Worm (Caenorhabditis elegans) whole organism, L2 larva: ENCODE data around the gene B0432.11.

Experiments used
- C34F6.9 ChIP-seq: fragments of 150-350 bp; optimal IDR thresholded peaks from 2 replicates; lab custom pipeline; 2014; ENCODE audit warnings: missing biosample characterization, missing genetic modification characterization
- F13H6.1 ChIP-seq: sonication (generic microtip); optimal IDR thresholded peaks from 2 replicates; lab custom pipeline; 2016; ENCODE audit warnings: missing genetic modification characterization, missing compliant biosample characterization
- ZK546.5 ChIP-seq: sonication (generic microtip); optimal IDR thresholded peaks from 2 replicates; lab custom pipeline; 2017; ENCODE audit warnings: missing biosample characterization, missing genetic modification characterization
- alr-1 ChIP-seq: fragments of 150-350 bp; optimal IDR thresholded peaks from 2 replicates; lab custom pipeline; 2014; ENCODE audit warnings: missing biosample characterization, missing genetic modification characterization
- aly-2 ChIP-seq: fragments of 150-350 bp; optimal IDR thresholded peaks from 2 replicates; lab custom pipeline; 2014; ENCODE audit warnings: missing biosample characterization, missing genetic modification characterization
- ama-1 ChIP-seq: fragments of 150-350 bp; optimal IDR thresholded peaks from 2 replicates; lab custom pipeline; 2018; ENCODE audit warnings: inconsistent platforms
- blmp-1 ChIP-seq: sonication (generic microtip); optimal IDR thresholded peaks from 2 replicates; lab custom pipeline; 2017; ENCODE audit warnings: missing genetic modification characterization, mild to moderate bottlenecking, missing compliant biosample characterization, antibody characterized with exemption, moderate library complexity; ENCODE audit not compliant: insufficient read depth
- ceh-82 ChIP-seq: fragments of 150-350 bp; optimal IDR thresholded peaks from 2 replicates; lab custom pipeline; 2014; ENCODE audit warnings: missing biosample characterization, missing genetic modification characterization
- crh-2 ChIP-seq: sonication (generic microtip); optimal IDR thresholded peaks from 2 replicates; lab custom pipeline; 2017; ENCODE audit warnings: missing biosample characterization, missing genetic modification characterization
- egl-27 ChIP-seq: sonication (generic microtip); optimal IDR thresholded peaks from 3 replicates; lab custom pipeline; 2017; ENCODE audit warnings: missing biosample characterization, missing genetic modification reagents, missing genetic modification characterization
- elt-1 ChIP-seq: fragments of 150-350 bp; optimal IDR thresholded peaks from 2 replicates; lab custom pipeline; 2014; ENCODE audit warnings: missing biosample characterization, missing genetic modification characterization
- elt-3 ChIP-seq: sonication (generic microtip); optimal IDR thresholded peaks from 2 replicates; lab custom pipeline; 2017; ENCODE audit warnings: missing biosample characterization, missing genetic modification characterization
- fos-1 ChIP-seq: fragments of 150-350 bp; optimal IDR thresholded peaks from 2 replicates; lab custom pipeline; 2014; ENCODE audit warnings: missing biosample characterization, missing genetic modification characterization
- gmeb-1 ChIP-seq: fragments of 150-350 bp; optimal IDR thresholded peaks from 2 replicates; lab custom pipeline; 2014; ENCODE audit warnings: missing biosample characterization, missing genetic modification characterization
- lsy-2 ChIP-seq, 2 experiments: fragments of 150-350 bp in 1 of 2; sonication (generic microtip) in 1 of 2; optimal IDR thresholded peaks; 2 replicates each; lab custom pipeline; 2014 to 2017; ENCODE audit warnings: missing biosample characterization in 2 of 2, missing genetic modification characterization in 2 of 2
- mab-5 ChIP-seq: fragments of 150-350 bp; optimal IDR thresholded peaks from 2 replicates; lab custom pipeline; 2014; ENCODE audit warnings: missing biosample characterization, missing genetic modification characterization
- mbf-1 ChIP-seq: sonication (generic microtip); optimal IDR thresholded peaks from 2 replicates; lab custom pipeline; 2017; ENCODE audit warnings: missing biosample characterization, missing genetic modification characterization
- mdl-1 ChIP-seq, 2 experiments: fragments of 150-350 bp in 1 of 2; sonication (generic microtip) in 1 of 2; optimal IDR thresholded peaks; 2 replicates each; lab custom pipeline; 2017; ENCODE audit warnings: missing biosample characterization in 2 of 2, missing genetic modification characterization in 2 of 2
- nhr-10 ChIP-seq: sonication (generic microtip); optimal IDR thresholded peaks from 2 replicates; lab custom pipeline; 2017; ENCODE audit warnings: missing biosample characterization, missing genetic modification characterization
- nhr-11 ChIP-seq: fragments of 150-350 bp; optimal IDR thresholded peaks from 2 replicates; lab custom pipeline; 2014; ENCODE audit warnings: missing biosample characterization, missing genetic modification characterization
- nhr-12 ChIP-seq: fragments of 150-350 bp; optimal IDR thresholded peaks from 2 replicates; lab custom pipeline; 2014; ENCODE audit warnings: missing biosample characterization, missing genetic modification characterization
- nhr-129 ChIP-seq: fragments of 150-350 bp; optimal IDR thresholded peaks from 2 replicates; lab custom pipeline; 2014; ENCODE audit warnings: missing biosample characterization, missing genetic modification characterization
- nhr-21 ChIP-seq: fragments of 150-350 bp; optimal IDR thresholded peaks from 2 replicates; lab custom pipeline; 2014; ENCODE audit warnings: missing biosample characterization, missing genetic modification characterization
- nhr-23 ChIP-seq: fragments of 150-350 bp; optimal IDR thresholded peaks from 2 replicates; lab custom pipeline; 2014; ENCODE audit warnings: missing biosample characterization, missing genetic modification reagents, missing genetic modification characterization
- nhr-237 ChIP-seq: fragments of 150-350 bp; optimal IDR thresholded peaks from 2 replicates; lab custom pipeline; 2014; ENCODE audit warnings: missing biosample characterization, missing genetic modification characterization
- nhr-25 ChIP-seq: fragments of 150-350 bp; sonication (generic microtip); optimal IDR thresholded peaks from 3 replicates; lab custom pipeline; 2014; ENCODE audit warnings: missing biosample characterization, missing genetic modification characterization
- nhr-6 ChIP-seq: fragments of 150-350 bp; optimal IDR thresholded peaks from 2 replicates; lab custom pipeline; 2014; ENCODE audit warnings: missing biosample characterization, missing genetic modification characterization
- nhr-77 ChIP-seq: fragments of 150-350 bp; optimal IDR thresholded peaks from 2 replicates; lab custom pipeline; 2014; ENCODE audit warnings: missing biosample characterization, missing genetic modification characterization
- peb-1 ChIP-seq: fragments of 150-350 bp; optimal IDR thresholded peaks from 2 replicates; lab custom pipeline; 2014; ENCODE audit warnings: missing biosample characterization, missing genetic modification characterization
- skn-1 ChIP-seq: sonication (generic microtip); optimal IDR thresholded peaks from 2 replicates; lab custom pipeline; 2017; ENCODE audit warnings: missing biosample characterization, missing genetic modification characterization
- sma-3 ChIP-seq: sonication (generic microtip); optimal IDR thresholded peaks from 2 replicates; lab custom pipeline; 2016; ENCODE audit warnings: missing genetic modification reagents, missing genetic modification characterization, missing compliant biosample characterization
- snpc-4 ChIP-seq: fragments of 150-350 bp; optimal IDR thresholded peaks from 2 replicates; lab custom pipeline; 2014; ENCODE audit warnings: missing biosample characterization, missing genetic modification characterization
- unc-39 ChIP-seq: fragments of 150-350 bp; optimal IDR thresholded peaks from 2 replicates; lab custom pipeline; 2014; ENCODE audit warnings: missing biosample characterization, missing genetic modification characterization
- unc-55 ChIP-seq: fragments of 150-350 bp; sonication (generic microtip); optimal IDR thresholded peaks from 3 replicates; lab custom pipeline; 2014; ENCODE audit warnings: missing biosample characterization, missing genetic modification reagents, missing genetic modification characterization
- ztf-11 ChIP-seq: sonication (generic microtip); optimal IDR thresholded peaks from 2 replicates; lab custom pipeline; 2017; ENCODE audit warnings: missing biosample characterization, missing genetic modification characterization
- ztf-4 ChIP-seq: fragments of 150-350 bp; optimal IDR thresholded peaks from 2 replicates; lab custom pipeline; 2014; ENCODE audit warnings: missing biosample characterization, missing genetic modification characterization

Gene B0432.11

ce11 chrII:294606-295005 lies at the start of gene B0432.11:
B0432.11 (minus strand) TSS chrII:294706.
- TF ChIP-seq nhr-77 (tag; lab: Kevin White, UChicago) (no peak), ztf-4 (no peak), mbf-1 (no peak), skn-1 (no peak), unc-55 (GFP tag; lab: Kevin White, UChicago) (no peak), alr-1 (tag; lab: Kevin White, UChicago) (no peak), ama-1 (lab: Kevin White, UChicago) (no peak), mab-5 (tag; lab: Kevin White, UChicago) (no peak), nhr-11 (tag; lab: Kevin White, UChicago) (no peak), ZK546.5 (tag; lab: Kevin White, UChicago) (no peak), nhr-129 (tag; lab: Kevin White, UChicago) (no peak), crh-2 (tag; lab: Kevin White, UChicago) (no peak), snpc-4 (tag; lab: Kevin White, UChicago) (no peak), C34F6.9 (no peak), nhr-237 (tag; lab: Kevin White, UChicago) (no peak), mdl-1 (tag; optimal IDR thresholded peaks at IDR 0.05; lab: Kevin White, UChicago) (no peak), gmeb-1 (tag; lab: Kevin White, UChicago) (no peak), fos-1 (tag; lab: Kevin White, UChicago) (no peak)

DNA sequence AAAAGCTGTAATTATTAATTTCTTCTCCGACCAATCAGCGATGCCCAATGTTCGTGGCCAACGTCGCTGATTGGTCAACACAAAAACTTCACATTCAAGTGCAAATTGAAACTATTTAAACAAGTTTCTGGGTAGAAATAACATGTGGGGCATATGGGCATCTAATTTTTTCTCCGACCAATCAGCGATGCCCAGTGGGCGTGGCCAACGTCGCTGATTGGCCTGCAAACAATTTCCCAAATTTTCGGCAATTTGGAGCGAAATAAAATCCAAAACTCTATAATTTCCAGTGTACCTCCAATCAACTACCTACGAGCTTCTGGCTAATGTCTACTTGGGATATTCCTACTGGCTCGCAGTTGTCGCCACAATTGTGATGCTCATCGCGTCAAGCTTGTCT lies 46.8 kb upstream of the B0432.11 start:
- TF ChIP-seq sma-3 (GFP tag; lab: Kevin White, UChicago), result no peak
- TF ChIP-seq nhr-21, result no peak
- TF ChIP-seq nhr-11 (tag; lab: Kevin White, UChicago), result no peak
- no peak for TF ChIP-seq nhr-12 (tag; lab: Kevin White, UChicago)
- no peak for TF ChIP-seq lsy-2 (tag; optimal IDR thresholded peaks at IDR 0.05; lab: Kevin White, UChicago)

DNA sequence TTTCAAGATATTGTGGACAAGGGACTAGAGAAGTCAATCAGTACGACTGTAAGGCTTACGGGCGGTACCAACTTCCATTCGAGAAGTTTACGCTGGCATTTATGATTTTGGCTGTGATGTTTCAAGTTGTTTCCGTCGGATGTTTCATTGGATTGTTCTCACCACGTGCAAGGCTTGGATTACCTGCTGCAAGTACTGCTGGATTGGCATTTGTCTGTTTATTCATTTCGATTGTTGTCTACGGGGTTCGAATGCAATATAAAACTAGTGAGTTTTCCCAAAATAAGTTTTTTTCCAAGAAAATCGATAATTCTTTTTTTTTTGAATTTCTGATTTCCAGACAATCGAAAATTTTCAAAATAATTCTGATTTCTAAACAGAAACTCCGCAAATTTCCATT lies 46.2 kb upstream of the B0432.11 start:
- no peak for TF ChIP-seq C34F6.9
- no peak for TF ChIP-seq F13H6.1 (tag; lab: Kevin White, UChicago)
- no peak for TF ChIP-seq unc-39 (tag; lab: Kevin White, UChicago)
- TF ChIP-seq aly-2 (tag; lab: Kevin White, UChicago), result no peak
- no peak for TF ChIP-seq elt-1 (tag; lab: Kevin White, UChicago)
- TF ChIP-seq ceh-82 (tag; lab: Kevin White, UChicago), result no peak
- no peak for TF ChIP-seq mdl-1 (tag; optimal IDR thresholded peaks at IDR 0.05; lab: Kevin White, UChicago)

DNA sequence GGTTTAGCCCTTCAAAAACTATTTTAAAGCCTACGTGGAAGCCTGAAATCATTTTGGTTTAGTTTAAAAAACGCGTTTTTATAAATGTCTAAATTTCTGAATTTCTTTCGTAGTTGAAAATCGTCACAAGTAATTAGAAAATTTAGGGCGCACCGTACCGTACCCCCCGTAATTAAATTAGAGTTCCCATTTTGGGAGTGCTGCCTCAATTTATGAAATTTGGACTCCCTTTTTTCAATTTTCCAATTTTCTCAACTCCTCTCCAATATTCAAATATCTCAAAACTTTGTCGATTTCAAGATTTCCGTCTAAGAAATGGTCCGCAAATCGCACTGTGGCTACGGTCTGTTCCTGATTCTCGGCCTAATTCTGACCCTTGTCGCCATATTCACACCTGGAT lies 45.7 kb upstream of the B0432.11 start, which contains the start of gene clc-31:
Gene clc-31 (plus strand): TSS at position 301 of the 400 bp plus-strand sequence.
- TF ChIP-seq nhr-23 (tag; lab: Kevin White, UChicago) (no peak), ztf-4 (no peak), crh-2 (tag; lab: Kevin White, UChicago) (no peak), elt-1 (tag; lab: Kevin White, UChicago) (no peak), peb-1 (no peak), elt-3 (tag; lab: Kevin White, UChicago) (no peak), egl-27 (tag; lab: Kevin White, UChicago) (no peak), nhr-237 (tag; lab: Kevin White, UChicago) (no peak), ZK546.5 (tag; lab: Kevin White, UChicago) (no peak), nhr-6 (tag; lab: Kevin White, UChicago) (no peak)
- TF ChIP-seq, all 48 proteins: peak for 0

ce11 chrII:337233-337832 lies 42.8 kb upstream of the B0432.11 start, which contains the start of gene cpn-2:
cpn-2 (plus strand) TSS chrII:337782.
- TF ChIP-seq nhr-237 (tag; lab: Kevin White, UChicago) (no peak), gmeb-1 (tag; lab: Kevin White, UChicago) (no peak), nhr-10 (no peak), blmp-1 (tag; lab: Kevin White, UChicago) (no peak), nhr-77 (tag; lab: Kevin White, UChicago) (no peak), nhr-129 (tag; lab: Kevin White, UChicago) (no peak), ceh-82 (tag; lab: Kevin White, UChicago) (no peak), sma-3 (GFP tag; lab: Kevin White, UChicago) (no peak), ztf-4 (no peak), nhr-25 (tag; lab: Kevin White, UChicago) (no peak), mdl-1 (tag; optimal IDR thresholded peaks at IDR 0.05; lab: Kevin White, UChicago) (no peak), unc-39 (tag; lab: Kevin White, UChicago) (no peak), ztf-11 (no peak), mab-5 (tag; lab: Kevin White, UChicago) (no peak), elt-1 (tag; lab: Kevin White, UChicago) (no peak)
